Worm (Caenorhabditis elegans): ENCODE data around the gene T20B12.3.

T20B12.3 gene

ce11 chrIII:7353871-7354270, 28.0 kb upstream of the T20B12.3 start, which contains the start of gene F08F8.9:
Gene F08F8.9, minus strand, starts transcription at chrIII:7353971.
- no peak for TF ChIP-seq tbx-37 (GFP tag; conservative IDR thresholded peaks at IDR 0.05)
- no peak for TF ChIP-seq ama-1 (optimal IDR thresholded peaks at IDR 0.05)
- TF ChIP-seq hmbx-1 (tag; optimal IDR thresholded peaks at IDR 0.05): no peak
- TF ChIP-seq scrt-1 (GFP tag; IDR thresholded peaks at IDR 0.05): no peak
- no peak for TF ChIP-seq B0310.2 (tag; optimal IDR thresholded peaks at IDR 0.05)
- TF ChIP-seq ceh-36 (tag; optimal IDR thresholded peaks at IDR 0.05): no peak
- no peak for TF ChIP-seq tbx-11 (GFP tag; IDR thresholded peaks at IDR 0.05)
- no peak for TF ChIP-seq aly-1 (tag; optimal IDR thresholded peaks at IDR 0.05)
- no peak for TF ChIP-seq pes-1 (GFP tag; IDR thresholded peaks at IDR 0.05)
- TF ChIP-seq ets-7 (tag; optimal IDR thresholded peaks at IDR 0.05): no peak
- TF ChIP-seq ceh-13 (GFP tag; optimal IDR thresholded peaks at IDR 0.05): no peak
- no peak for TF ChIP-seq F13C5.2 (tag; optimal IDR thresholded peaks at IDR 0.05)
- no peak for TF ChIP-seq flt-1 (GFP tag; IDR thresholded peaks at IDR 0.05)
- TF ChIP-seq hmg-4 (GFP tag; optimal IDR thresholded peaks at IDR 0.05): no peak
- TF ChIP-seq tra-4 (tag; optimal IDR thresholded peaks at IDR 0.05): no peak
- TF ChIP-seq hnd-1 (tag; optimal IDR thresholded peaks at IDR 0.05): no peak
- TF ChIP-seq sea-1 (GFP tag; conservative IDR thresholded peaks at IDR 0.05): no peak

- no peak for TF ChIP-seq tbx-11 (GFP tag; IDR thresholded peaks at IDR 0.05)
Measured at ce11 chrIII:7357356-7357755, 24.6 kb upstream of the T20B12.3 start, which contains the start of gene F08F8.10. Gene F08F8.10, minus strand, starts transcription at chrIII:7357393.

ce11 chrIII:7358627-7359026, 23.3 kb upstream of the T20B12.3 start:
- TF ChIP-seq hnd-1 (tag; optimal IDR thresholded peaks at IDR 0.05): no peak
- no peak for TF ChIP-seq ceh-36 (tag; optimal IDR thresholded peaks at IDR 0.05)
- no peak for TF ChIP-seq flt-1 (GFP tag; IDR thresholded peaks at IDR 0.05)
- TF ChIP-seq scrt-1 (GFP tag; IDR thresholded peaks at IDR 0.05): no peak

- TF ChIP-seq scrt-1 (GFP tag; IDR thresholded peaks at IDR 0.05): no peak
- no peak for TF ChIP-seq B0310.2 (tag; optimal IDR thresholded peaks at IDR 0.05)
- TF ChIP-seq hnd-1 (tag; optimal IDR thresholded peaks at IDR 0.05): no peak
- no peak for TF ChIP-seq F13C5.2 (tag; optimal IDR thresholded peaks at IDR 0.05)
- no peak for TF ChIP-seq pes-1 (GFP tag; IDR thresholded peaks at IDR 0.05)
- no peak for TF ChIP-seq aly-1 (tag; optimal IDR thresholded peaks at IDR 0.05)
- TF ChIP-seq hmbx-1 (tag; optimal IDR thresholded peaks at IDR 0.05): no peak
- TF ChIP-seq ceh-13 (GFP tag; optimal IDR thresholded peaks at IDR 0.05): no peak
- TF ChIP-seq tbx-37 (GFP tag; conservative IDR thresholded peaks at IDR 0.05): no peak
- TF ChIP-seq tra-4 (tag; optimal IDR thresholded peaks at IDR 0.05): no peak
- TF ChIP-seq flt-1 (GFP tag; IDR thresholded peaks at IDR 0.05): no peak
- TF ChIP-seq sea-1 (GFP tag; conservative IDR thresholded peaks at IDR 0.05): no peak
- no peak for TF ChIP-seq ets-7 (tag; optimal IDR thresholded peaks at IDR 0.05)
- no peak for TF ChIP-seq ama-1 (optimal IDR thresholded peaks at IDR 0.05)
- no peak for TF ChIP-seq ceh-36 (tag; optimal IDR thresholded peaks at IDR 0.05)
- TF ChIP-seq tbx-11 (GFP tag; IDR thresholded peaks at IDR 0.05): no peak
- no peak for TF ChIP-seq hmg-4 (GFP tag; optimal IDR thresholded peaks at IDR 0.05)
Measured at ce11 chrIII:7359037-7359548, 22.8 kb upstream of the T20B12.3 start, which contains the start of the genes eco-1 and hmgr-1. Gene eco-1, minus strand, starts transcription at chrIII:7359095. Gene hmgr-1, plus strand, starts transcription at chrIII:7359498.

DNA sequence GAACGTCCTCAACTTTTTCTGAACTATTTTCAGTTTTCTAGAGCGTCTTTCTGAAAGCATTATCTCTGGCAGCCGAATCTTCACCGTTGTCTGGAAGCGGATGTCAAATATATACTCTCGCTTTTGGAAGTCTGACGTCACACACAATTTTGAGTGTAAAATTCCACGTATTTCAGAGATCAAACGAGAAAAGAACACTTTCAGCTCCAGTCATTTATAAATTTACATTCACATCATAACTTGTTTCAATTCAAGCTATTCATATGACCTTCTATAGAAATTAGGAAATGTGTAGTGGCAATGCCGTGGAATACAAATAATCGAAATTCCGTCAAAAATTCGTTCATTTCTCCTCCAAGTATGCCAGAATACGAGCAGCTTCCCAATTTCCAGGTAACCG, 16.3 kb upstream of the T20B12.3 start, which contains the start of gene F08F8.11:
F08F8.11 (plus strand) TSS at position 301 of the 400 bp plus-strand sequence.
- TF ChIP-seq ama-1 (optimal IDR thresholded peaks at IDR 0.05) (no peak), sea-1 (GFP tag; conservative IDR thresholded peaks at IDR 0.05) (no peak), tbx-37 (GFP tag; conservative IDR thresholded peaks at IDR 0.05) (no peak), hmg-4 (GFP tag; optimal IDR thresholded peaks at IDR 0.05) (no peak), B0310.2 (tag; optimal IDR thresholded peaks at IDR 0.05) (no peak), tbx-11 (GFP tag; IDR thresholded peaks at IDR 0.05) (no peak), flt-1 (GFP tag; IDR thresholded peaks at IDR 0.05) (no peak), ets-7 (tag; optimal IDR thresholded peaks at IDR 0.05) (no peak), hnd-1 (tag; optimal IDR thresholded peaks at IDR 0.05) (no peak), ceh-36 (tag; optimal IDR thresholded peaks at IDR 0.05) (no peak), ceh-13 (GFP tag; optimal IDR thresholded peaks at IDR 0.05) (no peak), hmbx-1 (tag; optimal IDR thresholded peaks at IDR 0.05) (no peak), tra-4 (tag; optimal IDR thresholded peaks at IDR 0.05) (no peak), aly-1 (tag; optimal IDR thresholded peaks at IDR 0.05) (no peak), pes-1 (GFP tag; IDR thresholded peaks at IDR 0.05) (no peak), scrt-1 (GFP tag; IDR thresholded peaks at IDR 0.05) (no peak)

ce11 chrIII:7367012-7367760, 14.7 kb upstream of the T20B12.3 start, which contains the start of the genes T20B12.5 and T20B12.4:
Gene T20B12.5, minus strand, starts transcription at chrIII:7367112.
Gene T20B12.4, plus strand, starts transcription at chrIII:7367710.
- TF ChIP-seq ceh-13 (GFP tag; optimal IDR thresholded peaks at IDR 0.05): no peak
- no peak for TF ChIP-seq F13C5.2 (tag; optimal IDR thresholded peaks at IDR 0.05)
- no peak for TF ChIP-seq tbx-11 (GFP tag; IDR thresholded peaks at IDR 0.05)

- TF ChIP-seq tbx-11 (GFP tag; IDR thresholded peaks at IDR 0.05) (0 out of 2 replicates have a peak, but pooled peaks have one; percentile 40), tra-4 (tag; optimal IDR thresholded peaks at IDR 0.05) (no peak)
Measured at ce11 chrIII:7369394-7370024, 12.4 kb upstream of the T20B12.3 start.
